Worm (Caenorhabditis elegans) whole organism, young adult: ENCODE results near the gene srbc-33.

Source experiments
- D2030.7 ChIP-seq: fragments of 200-800 bp; sonication (Bioruptor generic); IDR thresholded peaks from 2 replicates; pipeline ENCODE4 v1.3.6; 2022; ENCODE audit warnings: missing genetic modification reagents, missing genetic modification characterization, missing compliant biosample characterization
- F33H1.4 ChIP-seq: fragments of 200-800 bp; sonication (Bioruptor generic); IDR thresholded peaks from 2 replicates; pipeline ENCODE4 v1.3.6; 2022; ENCODE audit warnings: missing genetic modification reagents, missing genetic modification characterization, missing compliant biosample characterization
- F49E8.2 ChIP-seq: sonication (generic microtip); optimal IDR thresholded peaks from 3 replicates; lab custom pipeline; 2017; ENCODE audit warnings: missing genetic modification characterization, mild to moderate bottlenecking, missing compliant biosample characterization, antibody characterized with exemption, moderate library complexity; ENCODE audit not compliant: insufficient read depth
- K11D2.4 ChIP-seq: fragments of 200-800 bp; sonication (Bioruptor generic); IDR thresholded peaks from 2 replicates; pipeline ENCODE4 v1.3.6; 2022; ENCODE audit warnings: missing genetic modification reagents, missing genetic modification characterization, missing compliant biosample characterization
- T26A5.8 ChIP-seq: sonication (generic microtip); optimal IDR thresholded peaks from 2 replicates; lab custom pipeline; 2016; ENCODE audit warnings: missing genetic modification characterization, missing compliant biosample characterization
- Y79H2A.3 ChIP-seq: fragments of 200-800 bp; sonication (Bioruptor generic); conservative IDR thresholded peaks from 2 replicates; pipeline ENCODE4 v1.3.6; 2022; ENCODE audit warnings: missing genetic modification reagents, missing genetic modification characterization, missing compliant biosample characterization
- atf-7 ChIP-seq: sonication (generic microtip); optimal IDR thresholded peaks from 2 replicates; lab custom pipeline; 2017; ENCODE audit warnings: mild to moderate bottlenecking, missing genetic modification characterization, missing compliant biosample characterization
- attf-5 ChIP-seq: fragments of 200-800 bp; sonication (Bioruptor generic); optimal IDR thresholded peaks from 2 replicates; lab custom pipeline; 2018; ENCODE audit warnings: mild to moderate bottlenecking, missing genetic modification characterization, missing compliant biosample characterization
- attf-6 ChIP-seq: fragments of 200-800 bp; sonication (Bioruptor generic); IDR thresholded peaks from 2 replicates; pipeline ENCODE4 v1.3.6; 2022; ENCODE audit warnings: missing genetic modification reagents, missing genetic modification characterization, missing compliant biosample characterization
- cebp-2 ChIP-seq: fragments of 200-800 bp; sonication (Bioruptor generic); IDR thresholded peaks from 2 replicates; pipeline ENCODE4 v1.3.6; 2022; ENCODE audit warnings: missing genetic modification characterization, missing compliant biosample characterization
- ceh-27 ChIP-seq: fragments of 200-800 bp; sonication (Bioruptor generic); optimal IDR thresholded peaks from 2 replicates; lab custom pipeline; 2018; ENCODE audit warnings: mild to moderate bottlenecking, missing genetic modification characterization, moderate library complexity, missing compliant biosample characterization
- ceh-40 ChIP-seq: fragments of 200-800 bp; sonication (Bioruptor generic); IDR thresholded peaks from 2 replicates; pipeline ENCODE4 v1.3.6; 2022; ENCODE audit warnings: missing genetic modification characterization, missing compliant biosample characterization
- ceh-91 ChIP-seq: fragments of 200-800 bp; sonication (Bioruptor generic); IDR thresholded peaks from 2 replicates; pipeline ENCODE4 v1.3.6; 2022; ENCODE audit warnings: missing genetic modification reagents, missing genetic modification characterization, missing compliant biosample characterization
- chd-7 ChIP-seq: sonication (generic microtip); optimal IDR thresholded peaks from 2 replicates; lab custom pipeline; 2016; ENCODE audit warnings: mild to moderate bottlenecking, missing genetic modification characterization, moderate library complexity, missing compliant biosample characterization
- dpl-1 ChIP-seq: fragments of 150-350 bp; optimal IDR thresholded peaks from 2 replicates; lab custom pipeline; 2014; ENCODE audit warnings: missing biosample characterization, missing genetic modification reagents, missing genetic modification characterization
- efl-1 ChIP-seq: fragments of 150-350 bp; optimal IDR thresholded peaks from 2 replicates; lab custom pipeline; 2014; ENCODE audit warnings: missing biosample characterization, missing genetic modification reagents, missing genetic modification characterization
- ets-4 ChIP-seq: fragments of 200-800 bp; sonication (Bioruptor generic); optimal IDR thresholded peaks from 2 replicates; lab custom pipeline; 2018; ENCODE audit warnings: mild to moderate bottlenecking, missing genetic modification characterization, missing compliant biosample characterization
- gei-17 ChIP-seq: fragments of 200-800 bp; sonication (Bioruptor generic); optimal IDR thresholded peaks from 2 replicates; lab custom pipeline; 2018; ENCODE audit warnings: mild to moderate bottlenecking, missing genetic modification characterization, missing compliant biosample characterization
- hmg-1.2 ChIP-seq: fragments of 200-800 bp; sonication (Bioruptor generic); IDR thresholded peaks from 2 replicates; pipeline ENCODE4 v1.3.6; 2022; ENCODE audit warnings: missing genetic modification reagents, missing genetic modification characterization, missing compliant biosample characterization
- hsf-1 ChIP-seq: fragments of 200-800 bp; sonication (Bioruptor generic); IDR thresholded peaks from 2 replicates; pipeline ENCODE4 v1.3.6; 2022; ENCODE audit warnings: missing genetic modification reagents, missing genetic modification characterization, missing compliant biosample characterization
- let-526 ChIP-seq: fragments of 200-800 bp; sonication (Bioruptor generic); IDR thresholded peaks from 2 replicates; pipeline ENCODE4 v1.3.6; 2022; ENCODE audit warnings: missing genetic modification reagents, missing genetic modification characterization, missing compliant biosample characterization
- let-607 ChIP-seq, 2 experiments: fragments of 200-800 bp in 1 of 2; sonication (Bioruptor generic) in 1 of 2; sonication (generic microtip) in 1 of 2; optimal IDR thresholded peaks; 2 replicates each; lab custom pipeline; 2016 to 2018; ENCODE audit warnings: mild to moderate bottlenecking in 2 of 2, missing compliant biosample characterization in 2 of 2, missing genetic modification characterization in 2 of 2, moderate library complexity in 2 of 2, missing genotype in 1 of 2
- lin-40 ChIP-seq: sonication (generic microtip); optimal IDR thresholded peaks from 2 replicates; lab custom pipeline; 2016; ENCODE audit warnings: missing genetic modification characterization, mild to moderate bottlenecking, missing compliant biosample characterization, missing genotype, missing genetic modification reagents
- lsy-27 ChIP-seq: sonication (generic microtip); optimal IDR thresholded peaks from 2 replicates; lab custom pipeline; 2017; ENCODE audit warnings: missing genetic modification characterization, mild to moderate bottlenecking, missing compliant biosample characterization, antibody characterized with exemption, missing genotype, borderline replicate concordance; ENCODE audit not compliant: insufficient read depth
- madf-6 ChIP-seq: fragments of 200-800 bp; sonication (Bioruptor generic); IDR thresholded peaks from 2 replicates; pipeline ENCODE4 v1.3.6; 2022; ENCODE audit warnings: missing genetic modification reagents, missing genetic modification characterization, missing compliant biosample characterization
- mcd-1 ChIP-seq: fragments of 200-800 bp; sonication (Bioruptor generic); IDR thresholded peaks from 2 replicates; pipeline ENCODE4 v1.3.6; 2022; ENCODE audit warnings: missing genetic modification reagents, missing genetic modification characterization, missing compliant biosample characterization
- mel-28 ChIP-seq: sonication (generic microtip); optimal IDR thresholded peaks from 2 replicates; lab custom pipeline; 2016; ENCODE audit warnings: borderline replicate concordance, mild to moderate bottlenecking, missing genetic modification characterization, missing compliant biosample characterization
- nhr-90 ChIP-seq: sonication (generic microtip); optimal IDR thresholded peaks from 2 replicates; lab custom pipeline; 2016; ENCODE audit warnings: missing genotype, mild to moderate bottlenecking, missing genetic modification characterization, missing compliant biosample characterization
- snpc-1.1 ChIP-seq: sonication (generic microtip); optimal IDR thresholded peaks from 2 replicates; lab custom pipeline; 2017; ENCODE audit warnings: missing genetic modification characterization, mild to moderate bottlenecking, missing compliant biosample characterization, antibody characterized with exemption, moderate library complexity, missing genotype, missing genetic modification reagents; ENCODE audit not compliant: insufficient read depth
- sptf-2 ChIP-seq: fragments of 200-800 bp; sonication (Bioruptor generic); optimal IDR thresholded peaks from 2 replicates; lab custom pipeline; 2018; ENCODE audit warnings: mild to moderate bottlenecking, missing genetic modification characterization, missing compliant biosample characterization
- unc-130 ChIP-seq: sonication (generic microtip); optimal IDR thresholded peaks from 2 replicates; lab custom pipeline; 2016; ENCODE audit warnings: missing genetic modification reagents, missing genetic modification characterization, missing compliant biosample characterization
- ztf-28 ChIP-seq: fragments of 200-800 bp; sonication (Bioruptor generic); IDR thresholded peaks from 2 replicates; pipeline ENCODE4 v1.3.6; 2022; ENCODE audit warnings: missing genetic modification reagents, missing genetic modification characterization, missing compliant biosample characterization

srbc-33 gene

DNA sequence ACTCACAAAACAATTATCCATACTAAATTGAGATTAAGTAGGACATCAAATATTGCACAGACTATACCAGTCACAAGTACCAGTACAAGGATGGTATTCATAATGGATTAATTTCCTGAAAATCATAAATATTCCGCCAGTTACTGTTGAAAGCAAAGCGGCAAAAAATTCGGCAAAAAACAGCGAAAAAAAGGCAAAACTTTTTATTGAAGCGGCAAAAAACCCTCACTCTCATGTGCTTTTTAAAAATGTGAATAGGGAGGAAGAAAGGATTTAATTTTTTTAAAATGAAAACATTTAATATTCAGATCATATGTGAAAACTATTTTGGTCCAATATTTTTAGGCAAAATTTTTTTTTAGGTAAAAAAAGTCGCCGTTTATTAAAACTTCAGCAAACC, 13.8 kb downstream of the srbc-33 start, which contains the start of gene srbc-29:
Gene srbc-29, minus strand, starts transcription at position 101 of the 400 bp plus-strand sequence.
- TF ChIP-seq D2030.7 (GFP tag; lab: Robert Waterston, UW): no peak
- no peak for TF ChIP-seq ets-4
- TF ChIP-seq ceh-27 (GFP tag; lab: Kevin White, UChicago): no peak
- TF ChIP-seq Y79H2A.3: no peak
- no peak for TF ChIP-seq mel-28 (tag; lab: Kevin White, UChicago)

DNA sequence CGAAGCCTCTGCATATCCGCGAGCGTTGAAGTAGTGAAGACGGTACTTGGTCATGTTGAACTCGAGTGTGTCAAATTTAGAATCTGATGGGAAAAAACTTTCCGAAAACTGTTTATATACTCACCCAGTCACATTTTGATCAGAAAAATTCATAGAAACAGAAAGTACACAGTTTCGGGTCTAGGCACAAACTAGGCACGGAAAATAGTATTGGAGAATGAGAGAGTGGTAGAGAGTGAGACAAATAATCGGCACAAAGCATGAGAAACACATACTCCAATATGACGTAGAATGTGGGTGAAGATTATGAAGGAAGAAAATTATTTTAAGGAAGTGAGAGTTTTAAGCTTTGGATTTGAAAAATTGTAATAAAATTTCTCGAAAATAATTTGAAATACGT, 16.2 kb downstream of the srbc-33 start, which contains the start of gene gst-33:
Gene gst-33, minus strand, starts transcription at position 127 of the 400 bp plus-strand sequence.
- peak; percentile 88 for TF ChIP-seq hmg-1.2 (GFP tag; lab: Robert Waterston, UW)
- TF ChIP-seq atf-7: no peak
- TF ChIP-seq ets-4: no peak

ce11 chrV:3464897-3465296, 19.7 kb downstream of the srbc-33 start:
- TF ChIP-seq dpl-1 (GFP tag; lab: Kevin White, UChicago): no peak
- no peak for TF ChIP-seq ceh-91 (GFP tag; lab: Robert Waterston, UW)
- no peak for TF ChIP-seq cebp-2 (GFP tag; lab: Robert Waterston, UW)
- no peak for TF ChIP-seq T26A5.8 (tag; lab: Kevin White, UChicago)
- no peak for TF ChIP-seq let-526 (GFP tag; lab: Robert Waterston, UW)
- TF ChIP-seq hmg-1.2 (GFP tag; lab: Robert Waterston, UW): no peak
- TF ChIP-seq, all 124 proteins: peak for 0

DNA sequence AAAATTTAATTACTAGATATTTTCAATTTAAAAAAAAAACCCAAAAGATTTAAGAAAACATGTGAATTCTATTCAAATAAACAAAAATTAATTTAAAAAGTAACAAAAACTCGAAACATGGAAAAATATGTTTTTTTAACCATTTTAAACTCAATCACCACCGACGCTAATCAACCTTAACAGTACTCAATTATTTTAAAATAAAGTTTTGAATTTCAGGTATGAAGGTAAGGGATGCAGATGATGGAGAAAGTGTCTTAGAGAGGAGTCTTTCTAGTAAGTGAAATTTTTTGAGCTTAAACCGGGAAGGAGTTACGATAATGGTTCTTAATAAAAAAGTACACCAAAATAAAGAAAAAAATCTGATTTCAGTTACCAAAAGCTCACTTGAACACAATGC, 21.1 kb downstream of the srbc-33 start, which contains the start of gene slc-28.1:
Gene slc-28.1, plus strand, starts transcription at position 301 of the 400 bp plus-strand sequence.
- TF ChIP-seq ceh-40 (GFP tag; lab: Robert Waterston, UW) (no peak), efl-1 (no peak), let-526 (GFP tag; lab: Robert Waterston, UW) (no peak), chd-7 (tag; lab: Kevin White, UChicago) (no peak), attf-5 (no peak), unc-130 (GFP tag; lab: Kevin White, UChicago) (no peak), lsy-27 (no peak), attf-6 (no peak), sptf-2 (GFP tag; lab: Kevin White, UChicago) (no peak), lin-40 (tag; lab: Kevin White, UChicago) (no peak), snpc-1.1 (tag; lab: Kevin White, UChicago) (no peak), let-607 (tag; optimal IDR thresholded peaks at IDR 0.05; lab: Kevin White, UChicago) (no peak)

ce11 chrV:3459919-3460318, 24.7 kb downstream of the srbc-33 start, which contains the start of gene slc-28.2:
TSS of gene slc-28.2 (plus strand) at chrV:3460219.
- TF ChIP-seq hsf-1 (GFP tag; lab: Robert Waterston, UW): no peak
- no peak for TF ChIP-seq F49E8.2 (tag; lab: Kevin White, UChicago)
- no peak for TF ChIP-seq cebp-2 (GFP tag; lab: Robert Waterston, UW)
- no peak for TF ChIP-seq ztf-28 (GFP tag; lab: Robert Waterston, UW)
- no peak for TF ChIP-seq F33H1.4 (GFP tag; lab: Robert Waterston, UW)
- TF ChIP-seq ets-4: no peak
- TF ChIP-seq madf-6: no peak
- no peak for TF ChIP-seq nhr-90 (tag; lab: Kevin White, UChicago)
- TF ChIP-seq K11D2.4: no peak
- no peak for TF ChIP-seq gei-17
- TF ChIP-seq mcd-1: no peak
